Worm (Caenorhabditis elegans) whole organism, L4/young adult: ENCODE data around the gene hhat-2.
"Not testable (repeated sequence)": the region's sequence is repeated elsewhere in the genome, so short reads cannot be mapped to it uniquely, and the experiment has no call there.

Experiments used
- W03F9.2 ChIP-seq: fragments of 150-350 bp; optimal IDR thresholded peaks from 2 replicates; lab custom pipeline; 2014; ENCODE audit warnings: missing biosample characterization, missing genetic modification characterization
- dao-5 ChIP-seq: sonication (generic microtip); optimal IDR thresholded peaks from 2 replicates; lab custom pipeline; 2016; ENCODE audit warnings: missing genotype, missing genetic modification characterization, moderate library complexity, missing compliant biosample characterization
- him-1 ChIP-seq: sonication (generic microtip); optimal IDR thresholded peaks from 2 replicates; lab custom pipeline; 2016; ENCODE audit warnings: missing genotype, missing genetic modification reagents, missing genetic modification characterization, missing compliant biosample characterization

Gene hhat-2

ce11 chrIV:14829026-14829425, at the start of gene hhat-2:
hhat-2 (minus strand) TSS chrIV:14829126.
- TF ChIP-seq dao-5 (tag; lab: Kevin White, UChicago), result no peak

- TF ChIP-seq him-1 (tag; lab: Kevin White, UChicago), result no peak
- no peak for TF ChIP-seq dao-5 (tag; lab: Kevin White, UChicago)
- TF ChIP-seq W03F9.2 (tag; lab: Kevin White, UChicago), result no peak
Observed at ce11 chrIV:14877657-14878056, 48.7 kb upstream of the hhat-2 start.

DNA sequence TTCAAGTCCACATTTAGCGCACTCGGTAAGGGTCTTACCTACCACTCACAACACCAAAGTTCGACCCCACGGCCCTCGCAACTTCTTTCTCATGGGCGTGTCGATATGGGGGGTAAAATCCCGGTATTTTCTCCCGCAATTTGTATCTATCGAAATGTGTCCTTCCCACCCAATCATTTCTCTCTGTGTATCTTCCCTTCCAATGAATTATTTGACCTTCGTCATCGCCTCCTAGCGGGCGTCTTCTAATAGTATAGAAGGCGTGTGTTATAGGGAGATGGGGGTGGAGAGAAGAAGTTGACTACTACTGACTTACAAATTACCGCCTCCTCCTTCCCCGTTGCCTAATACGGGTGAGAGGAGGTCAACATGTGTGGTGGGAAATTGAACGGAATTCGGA, 47.7 kb upstream of the hhat-2 start:
- TF ChIP-seq dao-5 (tag; lab: Kevin White, UChicago) (no peak), him-1 (tag; lab: Kevin White, UChicago) (no peak)

ce11 chrIV:14874926-14875570, 46.1 kb upstream of the hhat-2 start:
- TF ChIP-seq dao-5 (tag; lab: Kevin White, UChicago) (no peak), him-1 (tag; lab: Kevin White, UChicago) (no peak), W03F9.2 (tag; lab: Kevin White, UChicago) (no peak)

- TF ChIP-seq W03F9.2 (tag; lab: Kevin White, UChicago), result no peak
- no peak for TF ChIP-seq dao-5 (tag; lab: Kevin White, UChicago)
- no peak for TF ChIP-seq him-1 (tag; lab: Kevin White, UChicago)
Observed at ce11 chrIV:14872320-14872719, 43.4 kb upstream of the hhat-2 start.

DNA sequence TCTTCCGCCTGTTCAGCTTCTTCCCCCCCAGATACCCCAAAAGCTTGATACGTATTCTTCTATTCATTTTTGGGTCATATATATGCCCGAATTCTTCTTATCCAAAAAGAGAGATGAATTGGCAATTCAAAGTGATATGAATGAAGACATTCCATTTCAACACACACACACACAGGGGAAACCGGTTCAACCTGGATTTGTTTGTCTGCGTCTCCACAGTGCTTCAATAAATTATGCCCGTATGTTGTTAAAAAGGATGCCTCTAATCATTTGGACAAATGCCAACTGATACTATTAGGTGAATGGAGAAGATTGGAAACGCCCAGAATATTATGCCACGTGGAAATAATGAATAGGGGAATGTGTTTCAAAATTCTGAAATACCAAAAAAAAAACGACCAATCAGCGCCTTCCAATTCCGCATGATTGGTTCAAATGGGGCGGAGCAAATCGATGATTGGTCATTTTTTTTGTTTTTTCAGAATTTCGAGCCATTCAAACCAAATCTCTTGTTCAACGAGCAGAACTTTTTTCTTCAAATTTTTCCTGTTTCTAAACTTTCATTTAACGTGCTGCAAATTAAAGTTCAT, 41.0 kb upstream of the hhat-2 start:
- no peak for TF ChIP-seq dao-5 (tag; lab: Kevin White, UChicago)
- TF ChIP-seq him-1 (tag; lab: Kevin White, UChicago), result no peak
- no peak for TF ChIP-seq W03F9.2 (tag; lab: Kevin White, UChicago)

- TF ChIP-seq dao-5 (tag; lab: Kevin White, UChicago) (no peak), him-1 (tag; lab: Kevin White, UChicago) (no peak), W03F9.2 (tag; lab: Kevin White, UChicago) (no peak)
Observed at ce11 chrIV:14868560-14868959, 39.6 kb upstream of the hhat-2 start.

ce11 chrIV:14864529-14864928, 35.6 kb upstream of the hhat-2 start:
- TF ChIP-seq dao-5 (tag; lab: Kevin White, UChicago) (no peak), him-1 (tag; lab: Kevin White, UChicago) (no peak), W03F9.2 (tag; lab: Kevin White, UChicago) (no peak)

DNA sequence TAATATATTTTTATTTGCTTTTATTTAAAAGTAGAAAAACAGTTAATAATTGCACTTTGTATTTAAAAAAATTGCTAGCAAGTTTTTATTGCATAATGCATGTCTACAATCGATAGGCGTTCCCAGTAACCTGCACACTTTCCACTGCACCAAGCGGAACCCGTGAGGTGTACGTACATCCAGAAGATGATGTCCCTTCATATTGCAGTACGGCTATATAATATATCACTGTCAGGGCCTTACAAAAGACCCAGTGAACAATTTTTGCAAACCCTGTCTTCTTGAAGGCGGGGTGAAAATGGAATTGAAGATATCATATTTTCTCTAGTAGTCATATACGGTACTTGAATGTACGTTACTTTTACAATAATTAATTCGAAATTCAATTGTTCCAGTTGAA, 34.8 kb upstream of the hhat-2 start:
- TF ChIP-seq W03F9.2 (tag; lab: Kevin White, UChicago) (no peak), dao-5 (tag; lab: Kevin White, UChicago) (no peak), him-1 (tag; lab: Kevin White, UChicago) (no peak)

ce11 chrIV:14862147-14862546, 33.2 kb upstream of the hhat-2 start, which contains the start of gene Y57G11C.38:
Y57G11C.38 (plus strand) TSS chrIV:14862447.
- TF ChIP-seq dao-5 (tag; lab: Kevin White, UChicago), result no peak
- TF ChIP-seq him-1 (tag; lab: Kevin White, UChicago), result no peak
- TF ChIP-seq W03F9.2 (tag; lab: Kevin White, UChicago), result no peak

DNA sequence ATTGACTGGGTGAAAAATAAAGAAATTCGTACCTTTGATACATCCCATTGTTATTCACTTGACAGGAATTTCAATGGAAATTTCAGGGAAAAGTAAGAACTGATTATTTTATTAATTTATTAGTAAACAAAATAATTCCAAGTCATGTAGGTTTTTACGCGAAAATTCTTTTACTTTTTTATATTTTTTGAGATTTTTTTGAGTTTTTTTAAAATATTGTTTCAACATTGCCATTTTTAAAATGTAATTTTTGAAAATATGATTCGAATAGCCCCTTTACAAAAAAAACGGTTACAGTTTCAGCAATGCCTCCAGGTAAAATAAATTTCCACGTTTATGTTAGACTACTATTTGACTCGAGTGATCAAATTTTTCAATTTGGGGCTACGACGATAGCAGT, 32.8 kb upstream of the hhat-2 start, which contains the start of gene Y57G11C.23:
Gene Y57G11C.23 (minus strand): TSS at position 101 of the 400 bp plus-strand sequence.
- TF ChIP-seq W03F9.2 (tag; lab: Kevin White, UChicago) (no peak), dao-5 (tag; lab: Kevin White, UChicago) (no peak), him-1 (tag; lab: Kevin White, UChicago) (no peak)

- TF ChIP-seq dao-5 (tag; lab: Kevin White, UChicago) (no peak), him-1 (tag; lab: Kevin White, UChicago) (no peak), W03F9.2 (tag; lab: Kevin White, UChicago) (no peak)
Observed at ce11 chrIV:14853703-14854102, 24.8 kb upstream of the hhat-2 start, which contains the start of gene Y57G11C.52. Y57G11C.52 (plus strand) TSS chrIV:14854003.

- not testable (repeated sequence) for TF ChIP-seq him-1, W03F9.2, dao-5 (tag; lab: Kevin White, UChicago)
Observed at ce11 chrIV:14843062-14843461, 14.1 kb upstream of the hhat-2 start, which contains the start of gene Y57G11C.20. Y57G11C.20 (plus strand) TSS chrIV:14843362.

DNA sequence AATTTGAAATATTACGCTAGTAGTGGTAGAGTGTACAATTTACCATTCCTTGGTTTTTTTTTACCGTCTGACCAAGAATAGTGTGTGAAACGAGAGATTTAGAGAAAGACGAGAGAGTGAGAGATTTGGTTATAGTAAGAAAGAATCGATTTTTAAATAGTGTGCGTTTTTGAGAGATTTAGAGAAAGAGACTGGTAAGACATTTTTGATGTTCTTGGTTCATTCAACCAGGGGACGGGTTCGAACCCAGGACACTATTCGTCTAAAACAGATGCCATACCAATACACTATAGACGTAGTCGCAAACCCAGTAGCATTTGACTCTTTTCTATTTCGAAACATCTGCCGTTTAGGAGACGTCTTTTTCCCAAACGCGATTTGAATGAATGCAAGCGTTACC, 9.2 kb upstream of the hhat-2 start:
- TF ChIP-seq W03F9.2 (tag; lab: Kevin White, UChicago) (no peak), him-1 (tag; lab: Kevin White, UChicago) (peak; percentile 72), dao-5 (tag; lab: Kevin White, UChicago) (peak; percentile 76)
